Fruit fly (Drosophila melanogaster) whole organism, pupa: ENCODE measurements around the gene CG14720.

Experiments used
- CG10348 ChIP-seq: fragments of 200-800 bp; sonication (Bioruptor generic); IDR thresholded peaks from 2 replicates; pipeline ENCODE4 v1.3.6; 2022; ENCODE audit warnings: missing biosample characterization, missing genetic modification characterization
- CG12605 ChIP-seq: fragments of 200-800 bp; sonication (Bioruptor generic); IDR thresholded peaks from 2 replicates; pipeline ENCODE4 v1.3.6; 2022; ENCODE audit warnings: missing biosample characterization, missing genetic modification characterization
- CG13204 ChIP-seq: fragments of 200-800 bp; sonication (Bioruptor generic); optimal IDR thresholded peaks from 2 replicates; lab custom pipeline; 2018; ENCODE audit warnings: missing biosample characterization, mild to moderate bottlenecking, missing genetic modification characterization, moderate library complexity
- CG14655 ChIP-seq: fragments of 200-800 bp; sonication (Bioruptor generic); optimal IDR thresholded peaks from 3 replicates; lab custom pipeline; 2017; ENCODE audit warnings: mild to moderate bottlenecking, missing biosample characterization, missing genetic modification reagents, missing genetic modification characterization
- CG15710 ChIP-seq: fragments of 200-800 bp; sonication (Bioruptor generic); optimal IDR thresholded peaks from 2 replicates; lab custom pipeline; 2018; ENCODE audit warnings: missing biosample characterization, mild to moderate bottlenecking, missing genetic modification characterization, moderate library complexity
- CG17806 ChIP-seq: fragments of 200-800 bp; sonication (Bioruptor generic); optimal IDR thresholded peaks from 2 replicates; lab custom pipeline; 2018; ENCODE audit warnings: missing biosample characterization, mild to moderate bottlenecking, missing genetic modification characterization, moderate library complexity
- CG32121 ChIP-seq: fragments of 200-800 bp; sonication (Bioruptor generic); IDR thresholded peaks from 2 replicates; pipeline ENCODE4 v1.3.6; 2022; ENCODE audit warnings: missing biosample characterization, missing genetic modification characterization
- CG34367 ChIP-seq: fragments of 200-800 bp; sonication (Bioruptor generic); optimal IDR thresholded peaks from 2 replicates; lab custom pipeline; 2018; ENCODE audit warnings: missing biosample characterization, mild to moderate bottlenecking, missing genetic modification characterization
- CG4496 ChIP-seq: fragments of 200-800 bp; sonication (Bioruptor generic); IDR thresholded peaks from 3 replicates; pipeline ENCODE4 v1.3.6; 2022; ENCODE audit warnings: missing biosample characterization, missing genetic modification characterization
- CG8159 ChIP-seq: fragments of 200-800 bp; sonication (Bioruptor generic); optimal IDR thresholded peaks from 3 replicates; lab custom pipeline; 2018; ENCODE audit warnings: missing biosample characterization, mild to moderate bottlenecking, missing genetic modification characterization, moderate library complexity
- CG8301 ChIP-seq: fragments of 200-800 bp; sonication (Bioruptor generic); optimal IDR thresholded peaks from 2 replicates; lab custom pipeline; 2018; ENCODE audit warnings: missing biosample characterization, mild to moderate bottlenecking, missing genetic modification characterization
- CG9948 ChIP-seq: fragments of 200-800 bp; sonication (Bioruptor generic); optimal IDR thresholded peaks from 2 replicates; lab custom pipeline; 2018; ENCODE audit warnings: missing biosample characterization, mild to moderate bottlenecking, missing genetic modification characterization, moderate library complexity
- D1 ChIP-seq: fragments of 200-800 bp; sonication (Bioruptor generic); optimal IDR thresholded peaks from 2 replicates; lab custom pipeline; 2018; ENCODE audit warnings: missing biosample characterization, mild to moderate bottlenecking, missing genetic modification characterization, moderate library complexity
- EcR ChIP-seq: fragments of 200-800 bp; sonication (Bioruptor generic); optimal IDR thresholded peaks from 3 replicates; lab custom pipeline; 2019; ENCODE audit warnings: missing biosample characterization, missing genetic modification characterization, mild to moderate bottlenecking, moderate library complexity, missing genetic modification reagents
- Ets98B ChIP-seq: fragments of 200-800 bp; sonication (Bioruptor generic); IDR thresholded peaks from 2 replicates; pipeline ENCODE4 v1.3.6; 2022; ENCODE audit warnings: missing biosample characterization, missing genetic modification characterization
- Pif1A ChIP-seq: fragments of 200-800 bp; sonication (Bioruptor generic); optimal IDR thresholded peaks from 3 replicates; lab custom pipeline; 2016; ENCODE audit warnings: missing biosample characterization, missing genetic modification characterization
- Pif1B ChIP-seq: fragments of 200-800 bp; sonication (Bioruptor generic); optimal IDR thresholded peaks from 3 replicates; lab custom pipeline; 2016; ENCODE audit warnings: missing biosample characterization, missing genetic modification characterization
- Snoo ChIP-seq: fragments of 200-800 bp; sonication (Bioruptor generic); optimal IDR thresholded peaks from 3 replicates; lab custom pipeline; 2017; ENCODE audit warnings: missing biosample characterization, mild to moderate bottlenecking, missing genetic modification characterization, inconsistent platforms
- fd96Ca ChIP-seq: fragments of 200-800 bp; sonication (Bioruptor generic); IDR thresholded peaks from 3 replicates; pipeline ENCODE4 v1.3.6; 2022; ENCODE audit warnings: missing biosample characterization, missing genetic modification characterization
- gl ChIP-seq: fragments of 200-800 bp; sonication (Bioruptor generic); optimal IDR thresholded peaks from 2 replicates; lab custom pipeline; 2018; ENCODE audit warnings: missing biosample characterization, mild to moderate bottlenecking, missing genetic modification characterization
- rn ChIP-seq: fragments of 200-800 bp; sonication (Bioruptor generic); IDR thresholded peaks from 2 replicates; pipeline ENCODE4 v1.3.6; 2022; ENCODE audit warnings: missing biosample characterization, missing genetic modification characterization

Gene CG14720

DNA sequence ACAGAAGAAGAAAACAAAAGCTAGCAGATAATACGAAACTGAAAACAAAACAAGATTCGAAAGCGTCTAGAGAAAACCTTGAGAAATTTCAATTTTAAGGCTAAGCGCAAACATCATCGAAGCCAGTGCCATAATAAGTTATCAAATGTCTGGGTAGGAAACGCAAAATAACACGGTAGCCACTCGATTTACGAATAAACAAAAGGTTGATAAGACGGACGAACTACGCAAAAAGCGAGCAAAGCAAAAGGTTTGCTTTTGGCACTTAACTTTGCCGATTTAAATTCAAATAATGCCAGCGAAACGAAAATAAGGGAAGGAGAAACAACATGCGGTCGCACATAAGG, 46.7 kb downstream of the CG14720 start:
- TF ChIP-seq CG13204 (GFP tag; lab: Kevin White, UChicago) (no peak), Snoo (tag; lab: Kevin White, UChicago) (no peak), CG9948 (tag; lab: Kevin White, UChicago) (no peak)

dm6 chr3R:11758507-11759184, 47.2 kb downstream of the CG14720 start:
- TF ChIP-seq Snoo (tag; lab: Kevin White, UChicago): peak; percentile 4
- no peak for TF ChIP-seq CG12605 (GFP tag; lab: Robert Waterston, UW)
- no peak for TF ChIP-seq Ets98B
- peak; percentile 28 for TF ChIP-seq CG13204 (GFP tag; lab: Kevin White, UChicago)
- TF ChIP-seq CG8301 (tag; lab: Kevin White, UChicago): peak; percentile 23
- no peak for TF ChIP-seq rn (GFP tag; lab: Robert Waterston, UW)
- peak; percentile 40 for TF ChIP-seq Pif1B (GFP tag; lab: Kevin White, UChicago)
- TF ChIP-seq CG8159 (tag; lab: Kevin White, UChicago): peak; percentile 53
- peak; percentile 37 for TF ChIP-seq Pif1A
- no peak for TF ChIP-seq CG32121 (GFP tag; lab: Robert Waterston, UW)
- TF ChIP-seq CG15710: peak; percentile 15
- no peak for TF ChIP-seq CG9948 (tag; lab: Kevin White, UChicago)
- no peak for TF ChIP-seq CG17806 (tag; lab: Kevin White, UChicago)
- no peak for TF ChIP-seq gl (tag; lab: Kevin White, UChicago)
- TF ChIP-seq CG10348: no peak
- TF ChIP-seq fd96Ca (GFP tag; lab: Robert Waterston, UW): no peak
- no peak for TF ChIP-seq CG34367 (tag; lab: Kevin White, UChicago)
- no peak for TF ChIP-seq CG4496 (GFP tag; lab: Robert Waterston, UW)
- peak; percentile 9 for TF ChIP-seq CG14655 (GFP tag; lab: Kevin White, UChicago)
- peak; percentile 32 for TF ChIP-seq D1 (tag; lab: Kevin White, UChicago)
- TF ChIP-seq EcR (GFP tag; lab: Kevin White, UChicago): no peak

dm6 chr3R:11759185-11759731, 47.8 kb downstream of the CG14720 start:
- TF ChIP-seq D1 (tag; lab: Kevin White, UChicago): no peak
- TF ChIP-seq CG15710: no peak
- no peak for TF ChIP-seq Pif1B (GFP tag; lab: Kevin White, UChicago)
- no peak for TF ChIP-seq CG14655 (GFP tag; lab: Kevin White, UChicago)
- no peak for TF ChIP-seq EcR (GFP tag; lab: Kevin White, UChicago)
- TF ChIP-seq CG13204 (GFP tag; lab: Kevin White, UChicago): no peak
- TF ChIP-seq CG8159 (tag; lab: Kevin White, UChicago): no peak
- TF ChIP-seq CG4496 (GFP tag; lab: Robert Waterston, UW): no peak
- TF ChIP-seq CG8301 (tag; lab: Kevin White, UChicago): no peak
- no peak for TF ChIP-seq Ets98B
- no peak for TF ChIP-seq CG10348
- TF ChIP-seq CG34367 (tag; lab: Kevin White, UChicago): no peak
- TF ChIP-seq CG17806 (tag; lab: Kevin White, UChicago): no peak

dm6 chr3R:11759971-11760370, 48.5 kb downstream of the CG14720 start:
- TF ChIP-seq CG15710 (no peak), CG4496 (GFP tag; lab: Robert Waterston, UW) (no peak), EcR (GFP tag; lab: Kevin White, UChicago) (no peak), rn (GFP tag; lab: Robert Waterston, UW) (no peak), CG12605 (GFP tag; lab: Robert Waterston, UW) (no peak), CG32121 (GFP tag; lab: Robert Waterston, UW) (no peak), CG14655 (GFP tag; lab: Kevin White, UChicago) (no peak), CG8301 (tag; lab: Kevin White, UChicago) (no peak), CG13204 (GFP tag; lab: Kevin White, UChicago) (no peak), CG8159 (tag; lab: Kevin White, UChicago) (no peak), D1 (tag; lab: Kevin White, UChicago) (no peak), CG9948 (tag; lab: Kevin White, UChicago) (no peak), Snoo (tag; lab: Kevin White, UChicago) (no peak), CG10348 (no peak), Pif1A (no peak), Ets98B (no peak), fd96Ca (GFP tag; lab: Robert Waterston, UW) (no peak), gl (tag; lab: Kevin White, UChicago) (no peak), CG34367 (tag; lab: Kevin White, UChicago) (no peak)
- TF ChIP-seq, all 21 proteins: peak for 0

- peak; percentile 100 for TF ChIP-seq CG8159 (tag; lab: Kevin White, UChicago)
- peak; percentile 100 for TF ChIP-seq CG34367 (tag; lab: Kevin White, UChicago)
- peak; percentile 79 for TF ChIP-seq EcR (GFP tag; lab: Kevin White, UChicago)
- TF ChIP-seq Ets98B: no peak
- TF ChIP-seq gl (tag; lab: Kevin White, UChicago): peak; percentile 100
- no peak for TF ChIP-seq rn (GFP tag; lab: Robert Waterston, UW)
- no peak for TF ChIP-seq CG12605 (GFP tag; lab: Robert Waterston, UW)
- no peak for TF ChIP-seq fd96Ca (GFP tag; lab: Robert Waterston, UW)
- TF ChIP-seq Snoo (tag; lab: Kevin White, UChicago): peak; percentile 100
- TF ChIP-seq D1 (tag; lab: Kevin White, UChicago): peak; percentile 99
- TF ChIP-seq CG8301 (tag; lab: Kevin White, UChicago): peak; percentile 100
- no peak for TF ChIP-seq CG10348
- TF ChIP-seq CG13204 (GFP tag; lab: Kevin White, UChicago): peak; percentile 99
- peak; percentile 100 for TF ChIP-seq CG15710
- peak; percentile 100 for TF ChIP-seq Pif1B (GFP tag; lab: Kevin White, UChicago)
- no peak for TF ChIP-seq CG32121 (GFP tag; lab: Robert Waterston, UW)
- peak; percentile 100 for TF ChIP-seq CG14655 (GFP tag; lab: Kevin White, UChicago)
- peak; percentile 100 for TF ChIP-seq CG17806 (tag; lab: Kevin White, UChicago)
- peak; percentile 100 for TF ChIP-seq Pif1A
- TF ChIP-seq CG4496 (GFP tag; lab: Robert Waterston, UW): no peak
- TF ChIP-seq CG9948 (tag; lab: Kevin White, UChicago): peak; percentile 100
These were observed 49.4 kb downstream of the CG14720 start for dm6 chr3R:11760669-11761387.
